Fruit fly (Drosophila melanogaster) whole organism, adult: ENCODE measurements around the gene CG5916.

Experiments used
- CG11617 ChIP-seq: fragments of 200-800 bp; sonication (Bioruptor generic); optimal IDR thresholded peaks from 2 replicates; lab custom pipeline; 2017; ENCODE audit warnings: mild to moderate bottlenecking, missing biosample characterization, missing genetic modification reagents, missing genetic modification characterization
- CG12768 ChIP-seq: fragments of 200-800 bp; sonication (Bioruptor generic); optimal IDR thresholded peaks from 2 replicates; lab custom pipeline; 2017; ENCODE audit warnings: missing biosample characterization, missing genetic modification characterization, mild to moderate bottlenecking, moderate library complexity, missing genetic modification reagents
- CG14711 ChIP-seq: fragments of 200-800 bp; sonication (Bioruptor generic); optimal IDR thresholded peaks from 2 replicates; lab custom pipeline; 2018; ENCODE audit warnings: missing biosample characterization, mild to moderate bottlenecking, missing genetic modification characterization, moderate library complexity
- CG33017 ChIP-seq: fragments of 200-800 bp; sonication (Bioruptor generic); optimal IDR thresholded peaks from 2 replicates; lab custom pipeline; 2018; ENCODE audit warnings: missing biosample characterization, mild to moderate bottlenecking, missing genetic modification characterization, moderate library complexity
- CG5204 ChIP-seq: fragments of 200-800 bp; sonication (Bioruptor generic); optimal IDR thresholded peaks from 2 replicates; lab custom pipeline; 2016; ENCODE audit warnings: missing biosample characterization, missing genetic modification characterization
- CG7045 ChIP-seq: fragments of 200-800 bp; sonication (Bioruptor generic); optimal IDR thresholded peaks from 2 replicates; lab custom pipeline; 2017; ENCODE audit warnings: missing biosample characterization, mild to moderate bottlenecking, missing genetic modification characterization
- CG7101 ChIP-seq: fragments of 200-800 bp; sonication (Bioruptor generic); optimal IDR thresholded peaks from 2 replicates; lab custom pipeline; 2018; ENCODE audit warnings: missing biosample characterization, mild to moderate bottlenecking, missing genetic modification characterization, moderate library complexity
- Mnt ChIP-seq: fragments of 200-800 bp; sonication (Bioruptor generic); optimal IDR thresholded peaks from 2 replicates; lab custom pipeline; 2016; ENCODE audit warnings: missing biosample characterization, mild to moderate bottlenecking, missing genetic modification characterization
- cic ChIP-seq: fragments of 200-800 bp; sonication (Bioruptor generic); optimal IDR thresholded peaks from 2 replicates; lab custom pipeline; 2017; ENCODE audit warnings: missing biosample characterization, mild to moderate bottlenecking, missing genetic modification characterization, moderate library complexity
- toe ChIP-seq: fragments of 200-800 bp; sonication (Bioruptor generic); optimal IDR thresholded peaks from 2 replicates; lab custom pipeline; 2016; ENCODE audit warnings: missing biosample characterization, missing genetic modification characterization

DNA sequence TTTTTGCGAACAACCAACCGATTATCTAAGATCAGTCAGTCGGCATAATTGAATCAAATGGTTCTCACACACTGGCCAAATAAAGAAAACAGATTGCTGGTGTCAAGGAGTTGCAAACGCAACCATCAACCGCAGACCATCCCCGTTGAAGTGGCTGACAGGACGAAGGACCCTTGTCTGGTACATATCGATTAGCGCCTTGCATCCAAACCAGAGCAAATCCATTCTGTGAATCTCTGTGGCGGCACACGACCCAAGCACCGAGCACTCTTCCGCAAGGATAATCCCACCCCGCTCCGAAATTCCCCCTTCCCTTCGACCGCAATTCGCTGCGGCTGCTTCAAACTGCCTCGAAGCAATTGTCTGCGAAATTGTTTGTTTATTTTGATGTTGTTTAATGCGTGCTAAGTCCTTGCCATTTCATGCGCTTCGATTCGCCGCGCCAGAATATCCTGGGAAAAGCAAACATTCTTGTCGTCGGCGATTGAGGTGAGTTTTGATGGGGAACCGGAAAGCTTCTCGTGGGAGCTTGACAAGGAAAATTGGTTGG is 6.6 kb downstream of the CG5916 start:
- TF ChIP-seq cic (GFP tag; lab: Kevin White, UChicago) (no peak), CG12768 (no peak), CG7045 (GFP tag; lab: Kevin White, UChicago) (no peak), Mnt (GFP tag; lab: Kevin White, UChicago) (no peak), CG33017 (tag; lab: Kevin White, UChicago) (no peak), CG7101 (tag; lab: Kevin White, UChicago) (no peak), CG11617 (GFP tag; lab: Kevin White, UChicago) (no peak), toe (GFP tag; lab: Kevin White, UChicago) (no peak), CG14711 (no peak), CG5204 (GFP tag; lab: Kevin White, UChicago) (no peak)
